Worm (Caenorhabditis elegans): Measurements from ENCODE around the gene C06C6.7.

DNA sequence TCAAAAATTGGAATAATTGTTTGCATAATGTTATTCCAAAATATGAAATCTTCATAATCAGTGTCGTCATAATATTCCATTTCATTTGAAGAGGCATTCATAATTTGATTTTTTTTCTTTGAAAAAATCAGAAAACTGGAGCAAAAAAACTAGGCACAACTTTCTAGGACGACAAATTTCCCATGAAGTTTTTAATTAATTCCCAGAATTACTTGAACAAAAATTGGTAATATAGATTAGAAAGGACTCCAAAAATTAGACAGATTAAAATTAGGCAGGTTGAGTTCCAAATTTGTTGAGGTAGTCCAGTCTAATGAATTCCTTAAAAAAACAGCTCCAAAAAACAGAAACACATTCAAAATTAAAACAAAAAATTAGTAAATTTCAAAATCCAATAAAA lies 37.0 kb upstream of the C06C6.7 start, which contains the start of gene srw-57:
- TF ChIP-seq unc-86 (tag; optimal IDR thresholded peaks at IDR 0.05) (no peak), unc-62 (GFP tag; optimal IDR thresholded peaks at IDR 0.05) (no peak), ces-1 (GFP tag; optimal IDR thresholded peaks at IDR 0.05) (no peak), nhr-11 (tag; optimal IDR thresholded peaks at IDR 0.05) (no peak), irx-1 (tag; optimal IDR thresholded peaks at IDR 0.05) (no peak), mep-1 (tag; optimal IDR thresholded peaks at IDR 0.05) (no peak), lin-39 (tag; optimal IDR thresholded peaks at IDR 0.05) (no peak), aha-1 (tag; optimal IDR thresholded peaks at IDR 0.05) (no peak), ama-1 (optimal IDR thresholded peaks at IDR 0.05) (no peak), nhr-76 (tag; optimal IDR thresholded peaks at IDR 0.05) (no peak)
